Worm (Caenorhabditis elegans): ENCODE data around the gene Y7A5A.24.

DNA sequence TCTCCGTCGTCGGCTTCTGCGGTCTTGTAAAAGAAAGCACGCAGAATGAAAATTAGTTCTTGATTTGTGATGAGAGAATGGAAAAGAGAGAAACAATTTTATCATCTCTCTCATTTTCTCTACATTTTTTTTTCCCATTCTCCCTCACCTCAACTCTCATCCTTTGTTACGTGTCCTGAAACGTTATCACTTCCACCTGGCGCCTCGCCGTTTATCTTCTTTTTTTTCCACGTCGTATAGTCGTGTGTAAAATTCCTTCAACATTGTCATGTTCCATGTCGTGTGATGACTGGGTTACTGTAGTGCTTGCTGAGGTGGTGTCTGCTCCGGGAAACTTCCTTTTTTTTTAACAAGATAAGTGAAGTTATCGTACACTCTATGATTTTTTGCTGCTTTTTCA lies 2.4 kb downstream of the Y7A5A.24 start:
- TF ChIP-seq W03F9.2 (tag; optimal IDR thresholded peaks at IDR 0.05) (no peak), dao-5 (tag; optimal IDR thresholded peaks at IDR 0.05) (no peak), him-1 (tag; optimal IDR thresholded peaks at IDR 0.05) (no peak)

Data from whole organism, L4/young adult.